Comparison of ENCODE assay signal across 3 fruit fly cellular contexts in the genomic region with DNA sequence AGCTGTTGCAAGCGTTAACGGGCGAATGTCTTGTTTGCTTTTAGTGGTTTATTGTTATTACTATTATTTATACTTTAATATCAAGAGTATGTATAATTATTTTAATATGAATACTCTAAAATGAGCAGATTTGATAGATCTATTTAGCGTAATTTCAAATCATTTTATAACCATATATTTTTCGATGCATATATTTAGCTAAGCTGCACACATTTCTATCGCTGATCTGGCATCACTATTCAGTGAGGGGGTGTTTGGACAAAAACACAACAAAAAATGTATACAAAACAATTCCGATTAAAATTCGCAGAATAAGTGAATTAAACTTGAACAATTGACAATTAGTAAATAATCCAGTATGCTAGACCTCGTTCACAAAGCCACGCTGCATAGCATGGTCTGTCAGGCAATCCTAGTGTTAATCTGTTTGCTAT.
TF ChIP-seq lines count a peak whose summit lies in the region.

A gene (minus strand): TSS at position 3 of the 434 bp plus-strand sequence.
A gene (plus strand): TSS at position 233 of the 434 bp plus-strand sequence.

TF ChIP-seq in whole organism, adult, 20 proteins besides CTCF, POLR2A, EP300 and RAD21 (continued from another document):
- TF ChIP-seq CG1620 (GFP tag; optimal IDR thresholded peaks at IDR 0.05; lab: Kevin White, UChicago) (peak; percentile 31), tj (GFP tag; optimal IDR thresholded peaks at IDR 0.05; lab: Kevin White, UChicago) (peak; percentile 40), bab1 (GFP tag; optimal IDR thresholded peaks at IDR 0.05; lab: Kevin White, UChicago) (peak; percentile 74)

TF ChIP-seq in whole organism, embryonic, 481 proteins besides CTCF, POLR2A, EP300 and RAD21 (continued from another document and continues in another):
- peak; percentile 72 for TF ChIP-seq CG12391 (tag; optimal IDR thresholded peaks at IDR 0.05; lab: Kevin White, UChicago)
- TF ChIP-seq tin (GFP tag; optimal IDR thresholded peaks at IDR 0.05; lab: Kevin White, UChicago): peak; percentile 21
- no peak for TF ChIP-seq CG42726 (GFP tag; IDR thresholded peaks at IDR 0.05; lab: Robert Waterston, UW; ENCODE audit: partially characterized antibody)
- no peak for TF ChIP-seq CG7928 (GFP tag; optimal IDR thresholded peaks at IDR 0.05; lab: Kevin White, UChicago)
- no peak for TF ChIP-seq sim (GFP tag; IDR thresholded peaks at IDR 0.05; lab: Robert Waterston, UW)
- TF ChIP-seq chinmo (GFP tag; IDR thresholded peaks at IDR 0.05; lab: Robert Waterston, UW; ENCODE audit: partially characterized antibody): no peak
- TF ChIP-seq CG17385 (GFP tag; optimal IDR thresholded peaks at IDR 0.05; lab: Kevin White, UChicago): peak; percentile 44
- peak; percentile 16; the same call in 1 of the 2 replicates for TF ChIP-seq bbx (GFP tag; IDR thresholded peaks at IDR 0.05; lab: Robert Waterston, UW; ENCODE audit: partially characterized antibody)
- TF ChIP-seq CG15269 (tag; optimal IDR thresholded peaks at IDR 0.05; lab: Kevin White, UChicago): peak; percentile 59
- no peak for TF ChIP-seq CG7963 (GFP tag; IDR thresholded peaks at IDR 0.05; lab: Robert Waterston, UW; ENCODE audit: partially characterized antibody)
- TF ChIP-seq CG4404 (GFP tag; IDR thresholded peaks at IDR 0.05; lab: Robert Waterston, UW): no peak
- no peak for TF ChIP-seq Tbp (GFP tag; optimal IDR thresholded peaks at IDR 0.05; lab: Kevin White, UChicago)
- TF ChIP-seq Blimp-1 (GFP tag; optimal IDR thresholded peaks at IDR 0.05; lab: Kevin White, UChicago): peak; percentile 31
- peak; percentile 38 for TF ChIP-seq phol (tag; optimal IDR thresholded peaks at IDR 0.05; lab: Kevin White, UChicago)
- TF ChIP-seq btn (GFP tag; optimal IDR thresholded peaks at IDR 0.05; lab: Kevin White, UChicago): no peak
- TF ChIP-seq mld (GFP tag; IDR thresholded peaks at IDR 0.05; lab: Robert Waterston, UW; ENCODE audit: partially characterized antibody): no peak
- TF ChIP-seq CHES-1-like (GFP tag; optimal IDR thresholded peaks at IDR 0.05; lab: Kevin White, UChicago): no peak
- no peak for TF ChIP-seq CG1529 (GFP tag; optimal IDR thresholded peaks at IDR 0.05; lab: Kevin White, UChicago)
- TF ChIP-seq CG11723 (GFP tag; optimal IDR thresholded peaks at IDR 0.05; lab: Kevin White, UChicago): peak; percentile 6
- TF ChIP-seq CG4617 (GFP tag; optimal IDR thresholded peaks at IDR 0.05; lab: Kevin White, UChicago; ENCODE audit: borderline replicate concordance): peak; percentile 72
- TF ChIP-seq MBD-R2 (GFP tag; IDR thresholded peaks at IDR 0.05; lab: Robert Waterston, UW): peak; percentile 93
- TF ChIP-seq CG4328 (GFP tag; optimal IDR thresholded peaks at IDR 0.05; lab: Kevin White, UChicago): peak; percentile 29
- no peak for TF ChIP-seq Mrtf (GFP tag; IDR thresholded peaks at IDR 0.05; lab: Robert Waterston, UW)
- peak; percentile 50 for TF ChIP-seq CG18262 (tag; optimal IDR thresholded peaks at IDR 0.05; lab: Kevin White, UChicago)
- TF ChIP-seq Lim3 (GFP tag; IDR thresholded peaks at IDR 0.05; lab: Robert Waterston, UW): no peak
- TF ChIP-seq gcm (GFP tag; optimal IDR thresholded peaks at IDR 0.05; lab: Kevin White, UChicago): peak; percentile 48
- TF ChIP-seq ro (GFP tag; IDR thresholded peaks at IDR 0.05; lab: Robert Waterston, UW): no peak
- TF ChIP-seq D19A (tag; optimal IDR thresholded peaks at IDR 0.05; lab: Kevin White, UChicago): peak; percentile 15
- TF ChIP-seq cwo (GFP tag; optimal IDR thresholded peaks at IDR 0.05; lab: Kevin White, UChicago): no peak
- no peak for TF ChIP-seq chm (GFP tag; IDR thresholded peaks at IDR 0.05; lab: Robert Waterston, UW)
- peak; percentile 27; the same call in 1 of the 2 replicates for TF ChIP-seq crol (GFP tag; IDR thresholded peaks at IDR 0.05; lab: Robert Waterston, UW)
- no peak for TF ChIP-seq otp (GFP tag; IDR thresholded peaks at IDR 0.05; lab: Robert Waterston, UW)
- no peak for TF ChIP-seq CG1647 (GFP tag; optimal IDR thresholded peaks at IDR 0.05; lab: Kevin White, UChicago)
- peak; percentile 52 for TF ChIP-seq Nf-YC (tag; optimal IDR thresholded peaks at IDR 0.05; lab: Kevin White, UChicago)
- peak; percentile 39 for TF ChIP-seq stwl (tag; optimal IDR thresholded peaks at IDR 0.05; lab: Kevin White, UChicago)
- TF ChIP-seq nerfin-1 (tag; optimal IDR thresholded peaks at IDR 0.05; lab: Kevin White, UChicago): peak; percentile 46
- no peak for TF ChIP-seq CG9215 (GFP tag; IDR thresholded peaks at IDR 0.05; lab: Robert Waterston, UW)
- no peak for TF ChIP-seq Opbp (GFP tag; IDR thresholded peaks at IDR 0.05; lab: Robert Waterston, UW; ENCODE audit: partially characterized antibody)
- no peak for TF ChIP-seq HLH54F (GFP tag; optimal IDR thresholded peaks at IDR 0.05; lab: Kevin White, UChicago)
- TF ChIP-seq bab2 (GFP tag; optimal IDR thresholded peaks at IDR 0.05; lab: Kevin White, UChicago): no peak
- no peak for TF ChIP-seq CG6654 (GFP tag; optimal IDR thresholded peaks at IDR 0.05; lab: Kevin White, UChicago)
- TF ChIP-seq CG31388 (GFP tag; optimal IDR thresholded peaks at IDR 0.05; lab: Kevin White, UChicago): no peak
- TF ChIP-seq sc (optimal IDR thresholded peaks at IDR 0.05; lab: Kevin White, UChicago): no peak
- no peak for TF ChIP-seq sc (GFP tag; optimal IDR thresholded peaks at IDR 0.05; lab: Kevin White, UChicago)
- TF ChIP-seq tio (GFP tag; optimal IDR thresholded peaks at IDR 0.05; lab: Kevin White, UChicago): no peak
- TF ChIP-seq Doc2 (GFP tag; IDR thresholded peaks at IDR 0.05; lab: Robert Waterston, UW): no peak
- no peak for TF ChIP-seq Nf-YA (GFP tag; IDR thresholded peaks at IDR 0.05; lab: Robert Waterston, UW)
- peak; percentile 15 for TF ChIP-seq CG13123 (GFP tag; optimal IDR thresholded peaks at IDR 0.05; lab: Kevin White, UChicago)
- TF ChIP-seq Oaz (GFP tag; IDR thresholded peaks at IDR 0.05; lab: Robert Waterston, UW): no peak
- no peak for TF ChIP-seq luna (GFP tag; optimal IDR thresholded peaks at IDR 0.05; lab: Kevin White, UChicago)
- TF ChIP-seq CG13287 (GFP tag; IDR thresholded peaks at IDR 0.05; lab: Robert Waterston, UW; ENCODE audit: partially characterized antibody): no peak; the same call in 1 of the 2 replicates
- TF ChIP-seq CG12219 (GFP tag; optimal IDR thresholded peaks at IDR 0.05; lab: Kevin White, UChicago): no peak
- no peak for TF ChIP-seq CG9876 (GFP tag; optimal IDR thresholded peaks at IDR 0.05; lab: Kevin White, UChicago)
- peak; percentile 56 for TF ChIP-seq Fer1 (GFP tag; optimal IDR thresholded peaks at IDR 0.05; lab: Kevin White, UChicago)
- no peak for TF ChIP-seq CG12942 (GFP tag; optimal IDR thresholded peaks at IDR 0.05; lab: Kevin White, UChicago)
- TF ChIP-seq CG17829 (tag; optimal IDR thresholded peaks at IDR 0.05; lab: Kevin White, UChicago): peak; percentile 65
- TF ChIP-seq CG9797 (GFP tag; optimal IDR thresholded peaks at IDR 0.05; lab: Kevin White, UChicago): no peak
- TF ChIP-seq knrl (GFP tag; IDR thresholded peaks at IDR 0.05; lab: Robert Waterston, UW; ENCODE audit: partially characterized antibody): no peak
- peak; percentile 21 for TF ChIP-seq CG12104 (GFP tag; optimal IDR thresholded peaks at IDR 0.05; lab: Kevin White, UChicago)
- peak; percentile 35 for TF ChIP-seq zf30C (GFP tag; optimal IDR thresholded peaks at IDR 0.05; lab: Kevin White, UChicago)
- no peak for TF ChIP-seq CG7839 (tag; optimal IDR thresholded peaks at IDR 0.05; lab: Kevin White, UChicago)

TF ChIP-seq in whole organism, prepupa, 60 proteins besides CTCF, POLR2A, EP300 and RAD21 (continued from another document):
- TF ChIP-seq CG15336 (GFP tag; IDR thresholded peaks at IDR 0.05; lab: Robert Waterston, UW) (peak; percentile 29; the same call in 1 of the 2 replicates), CG3032 (tag; optimal IDR thresholded peaks at IDR 0.05; lab: Kevin White, UChicago) (peak; percentile 54), dsx (GFP tag; optimal IDR thresholded peaks at IDR 0.05; lab: Kevin White, UChicago; ENCODE audit: poor library complexity, severe bottlenecking) (peak; percentile 7), CG9139 (GFP tag; optimal IDR thresholded peaks at IDR 0.05; lab: Kevin White, UChicago) (no peak), CG10631 (GFP tag; optimal IDR thresholded peaks at IDR 0.05; lab: Kevin White, UChicago) (peak; percentile 47), CG8319 (GFP tag; optimal IDR thresholded peaks at IDR 0.05; lab: Kevin White, UChicago) (no peak), lz (GFP tag; optimal IDR thresholded peaks at IDR 0.05; lab: Kevin White, UChicago) (peak; percentile 8)
